Worm (Caenorhabditis elegans) whole organism, L4 larva: ENCODE results near the gene ddn-3.

Source experiments
- F26F4.8 ChIP-seq: fragments of 200-800 bp; sonication (Bioruptor generic); conservative IDR thresholded peaks from 2 replicates; pipeline ENCODE4 v1.3.6; 2022; ENCODE audit warnings: missing genetic modification characterization, missing compliant biosample characterization
- F37D6.2 ChIP-seq: sonication (generic microtip); optimal IDR thresholded peaks from 2 replicates; lab custom pipeline; 2016; ENCODE audit warnings: mild to moderate bottlenecking, missing genetic modification characterization, missing compliant biosample characterization
- F44E2.7 ChIP-seq: fragments of 200-800 bp; sonication (Bioruptor generic); IDR thresholded peaks from 2 replicates; pipeline ENCODE4 v2.1.2; 2022; ENCODE audit warnings: missing genetic modification characterization, missing compliant biosample characterization
- R02D3.7 ChIP-seq: fragments of 150-350 bp; sonication (generic microtip); optimal IDR thresholded peaks from 3 replicates; lab custom pipeline; 2014; ENCODE audit warnings: missing biosample characterization, missing genetic modification characterization
- aha-1 ChIP-seq: fragments of 150-350 bp; peaks from one replicate; lab custom pipeline; 2014; ENCODE audit warnings: missing biosample characterization, missing genetic modification characterization
- aly-2 ChIP-seq: sonication (generic microtip); optimal IDR thresholded peaks from 2 replicates; lab custom pipeline; 2018; ENCODE audit warnings: missing biosample characterization, missing genetic modification characterization
- attf-4 ChIP-seq: sonication (generic microtip); optimal IDR thresholded peaks from 3 replicates; lab custom pipeline; 2017; ENCODE audit warnings: missing biosample characterization, missing genetic modification characterization
- ceh-20 ChIP-seq: fragments of 200-800 bp; sonication (Bioruptor generic); IDR thresholded peaks from 2 replicates; pipeline ENCODE4 v1.3.6; 2022; ENCODE audit warnings: missing genetic modification reagents, missing genetic modification characterization, missing compliant biosample characterization
- ceh-44 ChIP-seq: fragments of 200-800 bp; sonication (Bioruptor generic); IDR thresholded peaks from 2 replicates; pipeline ENCODE4 v1.3.6; 2022; ENCODE audit warnings: missing genetic modification reagents, missing genetic modification characterization, missing compliant biosample characterization
- ces-1 ChIP-seq: fragments of 150-350 bp; sonication (generic microtip); optimal IDR thresholded peaks from 4 replicates; lab custom pipeline; 2014; ENCODE audit warnings: missing biosample characterization, missing genetic modification reagents, missing genetic modification characterization
- cey-2 ChIP-seq: sonication (generic microtip); optimal IDR thresholded peaks from 3 replicates; lab custom pipeline; 2017; ENCODE audit warnings: missing genetic modification characterization, mild to moderate bottlenecking, missing compliant biosample characterization, antibody characterized with exemption, borderline replicate concordance; ENCODE audit not compliant: insufficient read depth
- ctbp-1 ChIP-seq: fragments of 200-800 bp; sonication (Bioruptor generic); IDR thresholded peaks from 2 replicates; pipeline ENCODE4 v1.3.6; 2022; ENCODE audit warnings: missing genetic modification reagents, missing genetic modification characterization, missing compliant biosample characterization
- daf-19 ChIP-seq: fragments of 200-800 bp; sonication (Bioruptor generic); conservative IDR thresholded peaks from 2 replicates; pipeline ENCODE4 v1.3.6; 2022; ENCODE audit warnings: missing genetic modification characterization, missing compliant biosample characterization
- dmd-9 ChIP-seq: fragments of 200-800 bp; sonication (Bioruptor generic); IDR thresholded peaks from 2 replicates; pipeline ENCODE4 v1.3.6; 2022; ENCODE audit warnings: missing genetic modification reagents, missing genetic modification characterization, missing compliant biosample characterization
- duxl-1 ChIP-seq: sonication (generic microtip); optimal IDR thresholded peaks from 2 replicates; lab custom pipeline; 2016; ENCODE audit warnings: mild to moderate bottlenecking, missing genetic modification characterization, moderate library complexity, missing compliant biosample characterization; ENCODE audit not compliant: poor library complexity
- hlh-30 ChIP-seq: sonication (generic microtip); optimal IDR thresholded peaks from 2 replicates; lab custom pipeline; 2017; ENCODE audit warnings: antibody characterized with exemption, mild to moderate bottlenecking, missing genetic modification characterization, missing compliant biosample characterization; ENCODE audit not compliant: insufficient read depth
- hmg-1.1 ChIP-seq: fragments of 200-800 bp; sonication (Bioruptor generic); IDR thresholded peaks from 2 replicates; pipeline ENCODE4 v1.3.6; 2022; ENCODE audit warnings: missing genetic modification reagents, missing genetic modification characterization, missing compliant biosample characterization
- lin-1 ChIP-seq: fragments of 200-800 bp; sonication (Bioruptor generic); IDR thresholded peaks from 2 replicates; pipeline ENCODE4 v1.3.6; 2022; ENCODE audit warnings: missing genetic modification reagents, missing genetic modification characterization, missing compliant biosample characterization
- lin-13 ChIP-seq: fragments of 150-350 bp; optimal IDR thresholded peaks from 2 replicates; lab custom pipeline; 2014; ENCODE audit warnings: missing biosample characterization, missing genetic modification reagents, missing genetic modification characterization
- lin-15B ChIP-seq: fragments of 150-350 bp; sonication (generic microtip); optimal IDR thresholded peaks from 3 replicates; lab custom pipeline; 2014; ENCODE audit warnings: missing biosample characterization, missing genetic modification characterization
- lin-39 ChIP-seq: fragments of 150-350 bp; optimal IDR thresholded peaks from 2 replicates; lab custom pipeline; 2014; ENCODE audit warnings: missing biosample characterization, missing genetic modification reagents, missing genetic modification characterization
- lsy-2 ChIP-seq, 2 experiments: fragments of 150-350 bp in 1 of 2; sonication (generic microtip) in 1 of 2; optimal IDR thresholded peaks; 2 replicates each; lab custom pipeline; 2014 to 2017; ENCODE audit warnings: missing biosample characterization in 2 of 2, missing genetic modification characterization in 2 of 2
- nhr-102 ChIP-seq: sonication (generic microtip); optimal IDR thresholded peaks from 2 replicates; lab custom pipeline; 2016; ENCODE audit warnings: mild to moderate bottlenecking, missing genetic modification characterization, moderate library complexity, missing compliant biosample characterization
- nhr-11 ChIP-seq: fragments of 150-350 bp; optimal IDR thresholded peaks from 2 replicates; lab custom pipeline; 2014; ENCODE audit warnings: missing biosample characterization, missing genetic modification characterization
- nhr-111 ChIP-seq: fragments of 200-800 bp; sonication (Bioruptor generic); optimal IDR thresholded peaks from 2 replicates; lab custom pipeline; 2018; ENCODE audit warnings: mild to moderate bottlenecking, missing genetic modification characterization, missing compliant biosample characterization
- nhr-48 ChIP-seq: sonication (generic microtip); optimal IDR thresholded peaks from 2 replicates; lab custom pipeline; 2016; ENCODE audit warnings: mild to moderate bottlenecking, missing genetic modification characterization, missing compliant biosample characterization
- nhr-77 ChIP-seq: fragments of 150-350 bp; optimal IDR thresholded peaks from 2 replicates; lab custom pipeline; 2014; ENCODE audit warnings: missing biosample characterization, missing genetic modification characterization
- pha-4 ChIP-seq, 2 experiments: fragments of 150-350 bp in 1 of 2; fragments of 200-800 bp in 1 of 2; sonication (Bioruptor generic) in 1 of 2; IDR thresholded peaks in 1 of 2; optimal IDR thresholded peaks in 1 of 2; 2 replicates each; pipeline versions ENCODE4 v1.3.6 to Lab custom; 2014 to 2022; ENCODE audit warnings: missing genetic modification characterization in 2 of 2, missing genetic modification reagents in 2 of 2, missing biosample characterization in 1 of 2, missing compliant biosample characterization in 1 of 2
- php-3 ChIP-seq: fragments of 200-800 bp; sonication (Bioruptor generic); IDR thresholded peaks from 2 replicates; pipeline ENCODE4 v1.3.6; 2022; ENCODE audit warnings: missing genetic modification reagents, missing genetic modification characterization, missing compliant biosample characterization
- sdz-12 ChIP-seq: fragments of 200-800 bp; sonication (Bioruptor generic); optimal IDR thresholded peaks from 2 replicates; lab custom pipeline; 2018; ENCODE audit warnings: mild to moderate bottlenecking, missing genetic modification characterization, missing compliant biosample characterization
- snpc-4 ChIP-seq: fragments of 150-350 bp; optimal IDR thresholded peaks from 2 replicates; lab custom pipeline; 2014; ENCODE audit warnings: missing biosample characterization, missing genetic modification characterization
- spr-1 ChIP-seq: sonication (generic microtip); optimal IDR thresholded peaks from 2 replicates; lab custom pipeline; 2016; ENCODE audit warnings: mild to moderate bottlenecking, missing genetic modification characterization, missing compliant biosample characterization
- spr-3 ChIP-seq: fragments of 200-800 bp; sonication (Bioruptor generic); optimal IDR thresholded peaks from 2 replicates; lab custom pipeline; 2018; ENCODE audit warnings: mild to moderate bottlenecking, missing genetic modification characterization, missing compliant biosample characterization
- tag-97 ChIP-seq: fragments of 200-800 bp; sonication (Bioruptor generic); IDR thresholded peaks from 2 replicates; pipeline ENCODE4 v1.3.6; 2022; ENCODE audit warnings: missing genetic modification characterization, missing compliant biosample characterization
- unc-130 ChIP-seq: sonication (generic microtip); optimal IDR thresholded peaks from 2 replicates; lab custom pipeline; 2016; ENCODE audit warnings: missing genetic modification reagents, missing genetic modification characterization, missing compliant biosample characterization

The ddn-3 gene

ce11 chrV:14294396-14294795 lies 16.6 kb downstream of the ddn-3 start, which contains the start of gene F14D7.9:
Gene F14D7.9 (plus strand): TSS chrV:14294696.
- no peak for TF ChIP-seq spr-1
- no peak for TF ChIP-seq nhr-111 (GFP tag; lab: Kevin White, UChicago)
- TF ChIP-seq lsy-2 (tag; optimal IDR thresholded peaks at IDR 0.05; lab: Kevin White, UChicago): no peak
- TF ChIP-seq lin-13 (GFP tag; lab: Kevin White, UChicago): no peak
- no peak for TF ChIP-seq php-3
- no peak for TF ChIP-seq cey-2
- no peak for TF ChIP-seq hmg-1.1
- no peak for TF ChIP-seq ceh-20 (GFP tag; lab: Robert Waterston, UW)
- TF ChIP-seq hlh-30: no peak
- TF ChIP-seq R02D3.7 (tag; lab: Kevin White, UChicago): no peak
- TF ChIP-seq sdz-12: no peak
- no peak for TF ChIP-seq aly-2 (tag; lab: Kevin White, UChicago)
- no peak for TF ChIP-seq dmd-9 (GFP tag; lab: Robert Waterston, UW)
- TF ChIP-seq ceh-44 (GFP tag; lab: Robert Waterston, UW): no peak
- no peak for TF ChIP-seq nhr-48 (tag; lab: Kevin White, UChicago)
- no peak for TF ChIP-seq F44E2.7 (GFP tag; lab: Robert Waterston, UW)

- TF ChIP-seq F26F4.8 (GFP tag; lab: Robert Waterston, UW): no peak
- TF ChIP-seq aha-1 (tag; lab: Kevin White, UChicago): peak; percentile 4
Measured at ce11 chrV:14293667-14294194, 17.3 kb downstream of the ddn-3 start, which contains the start of gene F14D7.2. Gene F14D7.2 (minus strand): TSS chrV:14293717.

DNA sequence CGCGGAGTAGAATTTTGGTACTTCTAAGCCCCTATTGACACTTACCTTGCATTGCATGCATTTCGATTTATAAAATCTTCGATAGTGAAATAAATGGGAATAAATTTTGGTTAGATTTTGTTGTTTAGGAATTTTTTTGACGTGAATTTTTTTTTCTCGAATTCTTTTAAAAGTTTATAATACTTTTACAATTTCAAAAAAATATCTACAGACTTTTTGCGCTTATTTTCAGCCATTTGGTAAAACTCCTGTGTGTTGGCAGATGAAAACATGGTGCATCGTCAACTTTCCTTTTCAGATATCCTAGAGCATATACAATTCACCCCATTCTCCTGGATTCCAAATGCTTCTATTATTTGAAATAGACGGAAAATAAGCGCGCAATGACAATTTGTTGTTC lies 20.4 kb downstream of the ddn-3 start, which contains the start of gene F14D7.18:
TSS of gene F14D7.18 (minus strand) at position 101 of the 400 bp plus-strand sequence.
- TF ChIP-seq aha-1 (tag; lab: Kevin White, UChicago) (no peak), daf-19 (no peak)

ce11 chrV:14289363-14289762 lies 21.7 kb downstream of the ddn-3 start, which contains the start of gene F14D7.1:
Gene F14D7.1 (minus strand): TSS chrV:14289463.
- TF ChIP-seq duxl-1 (tag; lab: Kevin White, UChicago) (no peak), nhr-11 (no peak), spr-1 (no peak), hlh-30 (no peak), nhr-77 (tag; lab: Kevin White, UChicago) (no peak), unc-130 (no peak), attf-4 (no peak), F37D6.2 (tag; lab: Kevin White, UChicago) (no peak), tag-97 (GFP tag; lab: Robert Waterston, UW) (no peak), lin-15B (tag; lab: Kevin White, UChicago) (no peak), ces-1 (GFP tag; lab: Kevin White, UChicago) (no peak), cey-2 (no peak), nhr-102 (tag; lab: Kevin White, UChicago) (no peak), pha-4 (GFP tag; IDR thresholded peaks at IDR 0.05; lab: Robert Waterston, UW) (no peak), pha-4 (tag; optimal IDR thresholded peaks at IDR 0.05; lab: Kevin White, UChicago) (no peak), snpc-4 (tag; lab: Kevin White, UChicago) (no peak), lin-39 (no peak), lin-1 (no peak), ctbp-1 (no peak), spr-3 (GFP tag; lab: Kevin White, UChicago) (no peak)
- TF ChIP-seq, all 104 proteins: peak for 0
